Fruit fly (Drosophila melanogaster): Measurements from ENCODE around the gene Septin4.

Septin4 gene

dm6 chrX:16694959-16695358 lies at the start of gene Septin4 (continued):
- TF ChIP-seq Dfd (GFP tag; optimal IDR thresholded peaks at IDR 0.05) (no peak), CG8290 (GFP tag; optimal IDR thresholded peaks at IDR 0.05) (no peak), CG8290 (tag; optimal IDR thresholded peaks at IDR 0.05) (peak in 1 of 2 experiments; percentile 20), Ets65A (GFP tag) (peak; percentile 56)

dm6 chrX:16744345-16744744 lies 49.4 kb upstream of the Septin4 start:
- TF ChIP-seq da (GFP tag; optimal IDR thresholded peaks at IDR 0.05) (no peak), CG18011 (GFP tag; optimal IDR thresholded peaks at IDR 0.05) (peak; percentile 96), CG14965 (GFP tag; optimal IDR thresholded peaks at IDR 0.05; ENCODE audit: borderline replicate concordance) (no peak), so (GFP tag; IDR thresholded peaks at IDR 0.05) (no peak), cato (GFP tag; optimal IDR thresholded peaks at IDR 0.05; ENCODE audit: borderline replicate concordance) (no peak), CTCF (GFP tag; optimal IDR thresholded peaks at IDR 0.05) (peak; percentile 30), Hand (GFP tag; optimal IDR thresholded peaks at IDR 0.05) (no peak), oc (tag; optimal IDR thresholded peaks at IDR 0.05) (no peak), CG6791 (GFP tag; IDR thresholded peaks at IDR 0.05; ENCODE audit: partially characterized antibody) (0 out of 3 replicates have a peak, but pooled peaks have one; percentile 9), Poxn (GFP tag; IDR thresholded peaks at IDR 0.05) (no peak), CG4854 (GFP tag; optimal IDR thresholded peaks at IDR 0.05) (no peak), Mrtf (GFP tag; IDR thresholded peaks at IDR 0.05) (no peak), Fer3 (tag; optimal IDR thresholded peaks at IDR 0.05) (no peak), CG8765 (GFP tag; IDR thresholded peaks at IDR 0.05) (no peak), Atf-2 (GFP tag; optimal IDR thresholded peaks at IDR 0.05) (no peak), Hsf (GFP tag; optimal IDR thresholded peaks at IDR 0.05) (no peak), Xbp1 (GFP tag; optimal IDR thresholded peaks at IDR 0.05) (no peak), Dbx (GFP tag; IDR thresholded peaks at IDR 0.05) (no peak), Abd-B (GFP tag; optimal IDR thresholded peaks at IDR 0.05) (no peak), CG2129 (GFP tag; IDR thresholded peaks at IDR 0.05; ENCODE audit: partially characterized antibody) (no peak), btn (GFP tag; optimal IDR thresholded peaks at IDR 0.05) (no peak), inv (GFP tag; IDR thresholded peaks at IDR 0.05; ENCODE audit: partially characterized antibody) (no peak), CG8290 (GFP tag; optimal IDR thresholded peaks at IDR 0.05) (peak; percentile 44), CG8290 (tag; optimal IDR thresholded peaks at IDR 0.05) (no peak), dati (GFP tag; IDR thresholded peaks at IDR 0.05) (no peak), CG15601 (tag; optimal IDR thresholded peaks at IDR 0.05) (no peak), CG33557 (GFP tag; optimal IDR thresholded peaks at IDR 0.05) (no peak), Chrac-16 (GFP tag; optimal IDR thresholded peaks at IDR 0.05) (no peak)

DNA sequence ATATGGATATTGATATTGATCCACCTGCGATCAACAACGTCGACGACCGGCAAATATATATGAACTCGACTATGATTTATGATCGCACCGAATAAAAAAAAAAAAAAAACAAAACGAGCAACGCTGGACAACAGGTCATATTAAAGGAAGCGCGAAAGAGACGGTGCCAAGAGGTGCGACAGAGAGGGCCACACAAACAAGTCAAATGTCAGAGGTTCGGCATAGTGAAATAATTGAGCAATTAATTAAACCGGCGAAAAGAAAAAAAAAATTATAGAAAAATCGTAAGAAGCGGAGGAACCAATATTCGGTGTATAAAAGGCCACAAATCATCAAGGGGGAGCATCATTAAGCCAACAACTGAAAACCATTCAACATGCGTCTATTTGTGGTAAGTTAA lies 47.6 kb upstream of the Septin4 start, which contains the start of gene Twdlalpha:
Gene Twdlalpha (plus strand): TSS at position 301 of the 400 bp plus-strand sequence.
- TF ChIP-seq Hmx (GFP tag; optimal IDR thresholded peaks at IDR 0.05) (no peak), HmgZ (tag; optimal IDR thresholded peaks at IDR 0.05) (no peak), hkb (optimal IDR thresholded peaks at IDR 0.05) (no peak), hkb (GFP tag; IDR thresholded peaks at IDR 0.05) (no peak), Dll (GFP tag; IDR thresholded peaks at IDR 0.05; ENCODE audit: partially characterized antibody) (no peak), CG8765 (GFP tag; IDR thresholded peaks at IDR 0.05) (no peak), ewg (GFP tag; optimal IDR thresholded peaks at IDR 0.05) (no peak), Ets65A (GFP tag) (no peak), CG8089 (GFP tag; optimal IDR thresholded peaks at IDR 0.05) (no peak), CG16813 (GFP tag; IDR thresholded peaks at IDR 0.05; ENCODE audit: partially characterized antibody) (no peak), CG12391 (tag; optimal IDR thresholded peaks at IDR 0.05) (no peak), CkIIα-i1 (GFP tag; IDR thresholded peaks at IDR 0.05) (no peak), cwo (GFP tag; optimal IDR thresholded peaks at IDR 0.05) (no peak), Eip74EF (GFP tag; optimal IDR thresholded peaks at IDR 0.05) (no peak)

All from whole organism, embryonic.